Worm (Caenorhabditis elegans) whole organism, L2 larva: ENCODE data around the gene C05G5.1.

ENCODE experiments used
- C34F6.9 ChIP-seq: fragments of 150-350 bp; optimal IDR thresholded peaks from 2 replicates; lab custom pipeline; 2014; ENCODE audit warnings: missing biosample characterization, missing genetic modification characterization
- R02D3.7 ChIP-seq: fragments of 150-350 bp; optimal IDR thresholded peaks from 2 replicates; lab custom pipeline; 2014; ENCODE audit warnings: missing biosample characterization, missing genetic modification characterization
- ZK546.5 ChIP-seq: sonication (generic microtip); optimal IDR thresholded peaks from 2 replicates; lab custom pipeline; 2017; ENCODE audit warnings: missing biosample characterization, missing genetic modification characterization
- alr-1 ChIP-seq: fragments of 150-350 bp; optimal IDR thresholded peaks from 2 replicates; lab custom pipeline; 2014; ENCODE audit warnings: missing biosample characterization, missing genetic modification characterization
- aly-2 ChIP-seq: fragments of 150-350 bp; optimal IDR thresholded peaks from 2 replicates; lab custom pipeline; 2014; ENCODE audit warnings: missing biosample characterization, missing genetic modification characterization
- ama-1 ChIP-seq: fragments of 150-350 bp; optimal IDR thresholded peaks from 2 replicates; lab custom pipeline; 2018; ENCODE audit warnings: inconsistent platforms
- blmp-1 ChIP-seq: sonication (generic microtip); optimal IDR thresholded peaks from 2 replicates; lab custom pipeline; 2017; ENCODE audit warnings: missing genetic modification characterization, mild to moderate bottlenecking, missing compliant biosample characterization, antibody characterized with exemption, moderate library complexity; ENCODE audit not compliant: insufficient read depth
- ceh-16 ChIP-seq: fragments of 150-350 bp; optimal IDR thresholded peaks from 2 replicates; lab custom pipeline; 2014; ENCODE audit warnings: missing biosample characterization, missing genetic modification characterization
- ceh-82 ChIP-seq: fragments of 150-350 bp; optimal IDR thresholded peaks from 2 replicates; lab custom pipeline; 2014; ENCODE audit warnings: missing biosample characterization, missing genetic modification characterization
- crh-2 ChIP-seq: sonication (generic microtip); optimal IDR thresholded peaks from 2 replicates; lab custom pipeline; 2017; ENCODE audit warnings: missing biosample characterization, missing genetic modification characterization
- dmd-4 ChIP-seq: sonication (generic microtip); optimal IDR thresholded peaks from 2 replicates; lab custom pipeline; 2017; ENCODE audit warnings: missing biosample characterization, missing genetic modification characterization
- egl-27 ChIP-seq: sonication (generic microtip); optimal IDR thresholded peaks from 3 replicates; lab custom pipeline; 2017; ENCODE audit warnings: missing biosample characterization, missing genetic modification reagents, missing genetic modification characterization
- elt-1 ChIP-seq: fragments of 150-350 bp; optimal IDR thresholded peaks from 2 replicates; lab custom pipeline; 2014; ENCODE audit warnings: missing biosample characterization, missing genetic modification characterization
- fos-1 ChIP-seq: fragments of 150-350 bp; optimal IDR thresholded peaks from 2 replicates; lab custom pipeline; 2014; ENCODE audit warnings: missing biosample characterization, missing genetic modification characterization
- gmeb-1 ChIP-seq: fragments of 150-350 bp; optimal IDR thresholded peaks from 2 replicates; lab custom pipeline; 2014; ENCODE audit warnings: missing biosample characterization, missing genetic modification characterization
- lin-11 ChIP-seq: fragments of 150-350 bp; sonication (generic microtip); optimal IDR thresholded peaks from 2 replicates; lab custom pipeline; 2014; ENCODE audit warnings: missing biosample characterization, missing genetic modification characterization, inconsistent platforms, mixed read lengths
- lin-13 ChIP-seq: fragments of 150-350 bp; optimal IDR thresholded peaks from 2 replicates; lab custom pipeline; 2014; ENCODE audit warnings: missing biosample characterization, missing genetic modification reagents, missing genetic modification characterization
- lsy-2 ChIP-seq, 2 experiments: fragments of 150-350 bp in 1 of 2; sonication (generic microtip) in 1 of 2; optimal IDR thresholded peaks; 2 replicates each; lab custom pipeline; 2014 to 2017; ENCODE audit warnings: missing biosample characterization in 2 of 2, missing genetic modification characterization in 2 of 2
- mab-5 ChIP-seq: fragments of 150-350 bp; optimal IDR thresholded peaks from 2 replicates; lab custom pipeline; 2014; ENCODE audit warnings: missing biosample characterization, missing genetic modification characterization
- mbf-1 ChIP-seq: sonication (generic microtip); optimal IDR thresholded peaks from 2 replicates; lab custom pipeline; 2017; ENCODE audit warnings: missing biosample characterization, missing genetic modification characterization
- mdl-1 ChIP-seq, 2 experiments: fragments of 150-350 bp in 1 of 2; sonication (generic microtip) in 1 of 2; optimal IDR thresholded peaks; 2 replicates each; lab custom pipeline; 2017; ENCODE audit warnings: missing biosample characterization in 2 of 2, missing genetic modification characterization in 2 of 2
- nhr-11 ChIP-seq: fragments of 150-350 bp; optimal IDR thresholded peaks from 2 replicates; lab custom pipeline; 2014; ENCODE audit warnings: missing biosample characterization, missing genetic modification characterization
- nhr-12 ChIP-seq: fragments of 150-350 bp; optimal IDR thresholded peaks from 2 replicates; lab custom pipeline; 2014; ENCODE audit warnings: missing biosample characterization, missing genetic modification characterization
- nhr-129 ChIP-seq: fragments of 150-350 bp; optimal IDR thresholded peaks from 2 replicates; lab custom pipeline; 2014; ENCODE audit warnings: missing biosample characterization, missing genetic modification characterization
- nhr-237 ChIP-seq: fragments of 150-350 bp; optimal IDR thresholded peaks from 2 replicates; lab custom pipeline; 2014; ENCODE audit warnings: missing biosample characterization, missing genetic modification characterization
- nhr-25 ChIP-seq: fragments of 150-350 bp; sonication (generic microtip); optimal IDR thresholded peaks from 3 replicates; lab custom pipeline; 2014; ENCODE audit warnings: missing biosample characterization, missing genetic modification characterization
- nhr-77 ChIP-seq: fragments of 150-350 bp; optimal IDR thresholded peaks from 2 replicates; lab custom pipeline; 2014; ENCODE audit warnings: missing biosample characterization, missing genetic modification characterization
- peb-1 ChIP-seq: fragments of 150-350 bp; optimal IDR thresholded peaks from 2 replicates; lab custom pipeline; 2014; ENCODE audit warnings: missing biosample characterization, missing genetic modification characterization
- sem-4 ChIP-seq: fragments of 150-350 bp; optimal IDR thresholded peaks from 2 replicates; lab custom pipeline; 2014; ENCODE audit warnings: missing biosample characterization, missing genetic modification reagents, missing genetic modification characterization
- skn-1 ChIP-seq: sonication (generic microtip); optimal IDR thresholded peaks from 2 replicates; lab custom pipeline; 2017; ENCODE audit warnings: missing biosample characterization, missing genetic modification characterization
- sma-3 ChIP-seq: sonication (generic microtip); optimal IDR thresholded peaks from 2 replicates; lab custom pipeline; 2016; ENCODE audit warnings: missing genetic modification reagents, missing genetic modification characterization, missing compliant biosample characterization
- sma-9 ChIP-seq, 2 experiments: fragments of 150-350 bp in 1 of 2; sonication (generic microtip) in 1 of 2; optimal IDR thresholded peaks; 2 replicates each; lab custom pipeline; 2014 to 2016; ENCODE audit warnings: missing genetic modification characterization in 2 of 2, mild to moderate bottlenecking in 1 of 2, missing biosample characterization in 1 of 2, missing compliant biosample characterization in 1 of 2, missing genetic modification reagents in 1 of 2, moderate library complexity in 1 of 2
- snpc-4 ChIP-seq: fragments of 150-350 bp; optimal IDR thresholded peaks from 2 replicates; lab custom pipeline; 2014; ENCODE audit warnings: missing biosample characterization, missing genetic modification characterization
- unc-39 ChIP-seq: fragments of 150-350 bp; optimal IDR thresholded peaks from 2 replicates; lab custom pipeline; 2014; ENCODE audit warnings: missing biosample characterization, missing genetic modification characterization
- unc-55 ChIP-seq: fragments of 150-350 bp; sonication (generic microtip); optimal IDR thresholded peaks from 3 replicates; lab custom pipeline; 2014; ENCODE audit warnings: missing biosample characterization, missing genetic modification reagents, missing genetic modification characterization
- unc-62 ChIP-seq: fragments of 150-350 bp; optimal IDR thresholded peaks from 2 replicates; lab custom pipeline; 2014; ENCODE audit warnings: missing biosample characterization, missing genetic modification reagents, missing genetic modification characterization
- zag-1 ChIP-seq: fragments of 150-350 bp; optimal IDR thresholded peaks from 2 replicates; lab custom pipeline; 2014; ENCODE audit warnings: missing biosample characterization, missing genetic modification characterization
- ztf-1 ChIP-seq: fragments of 200-800 bp; sonication (Bioruptor generic); conservative IDR thresholded peaks from 2 replicates; pipeline ENCODE4 v1.3.6; 2022; ENCODE audit warnings: missing genetic modification characterization, missing compliant biosample characterization
- ztf-11 ChIP-seq: sonication (generic microtip); optimal IDR thresholded peaks from 2 replicates; lab custom pipeline; 2017; ENCODE audit warnings: missing biosample characterization, missing genetic modification characterization
- ztf-4 ChIP-seq: fragments of 150-350 bp; optimal IDR thresholded peaks from 2 replicates; lab custom pipeline; 2014; ENCODE audit warnings: missing biosample characterization, missing genetic modification characterization

Gene C05G5.1

DNA sequence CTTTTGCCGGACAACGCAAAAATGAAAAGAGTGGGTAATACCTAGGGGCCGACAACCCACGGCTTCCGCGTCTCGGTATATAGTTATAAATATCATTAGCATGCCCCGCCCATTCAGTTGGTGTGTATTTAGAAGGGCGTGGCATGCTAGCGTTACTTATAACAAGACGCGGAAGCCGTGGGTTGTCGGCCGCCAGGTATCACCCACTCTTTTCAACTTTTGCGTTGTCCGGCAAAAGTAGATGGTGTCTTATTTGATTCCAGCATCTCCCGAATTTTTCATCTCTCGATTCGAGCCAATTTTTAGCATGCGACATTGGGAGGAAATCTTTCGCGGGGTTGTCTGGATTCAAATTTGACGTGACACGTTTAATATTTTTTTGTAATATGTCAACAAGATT lies 22.1 kb downstream of the C05G5.1 start:
- TF ChIP-seq nhr-129 (tag; lab: Kevin White, UChicago) (no peak), fos-1 (tag; lab: Kevin White, UChicago) (no peak), ztf-1 (GFP tag; lab: Robert Waterston, UW) (no peak), ama-1 (lab: Kevin White, UChicago) (no peak), mab-5 (tag; lab: Kevin White, UChicago) (no peak), aly-2 (tag; lab: Kevin White, UChicago) (no peak), sma-9 (GFP tag; optimal IDR thresholded peaks at IDR 0.05; lab: Kevin White, UChicago) (no peak), sma-9 (tag; optimal IDR thresholded peaks at IDR 0.05; lab: Kevin White, UChicago) (no peak), skn-1 (tag; lab: Kevin White, UChicago) (no peak), sem-4 (tag; lab: Kevin White, UChicago) (no peak), nhr-12 (tag; lab: Kevin White, UChicago) (no peak), ztf-11 (tag; lab: Kevin White, UChicago) (no peak), unc-39 (tag; lab: Kevin White, UChicago) (no peak), ceh-16 (no peak), lsy-2 (tag; optimal IDR thresholded peaks at IDR 0.05; lab: Kevin White, UChicago) (no peak)

ce11 chrX:14715459-14715858 lies 24.5 kb downstream of the C05G5.1 start:
- TF ChIP-seq snpc-4 (tag; lab: Kevin White, UChicago) (peak; percentile 5), zag-1 (tag; lab: Kevin White, UChicago) (no peak), unc-39 (tag; lab: Kevin White, UChicago) (no peak)

DNA sequence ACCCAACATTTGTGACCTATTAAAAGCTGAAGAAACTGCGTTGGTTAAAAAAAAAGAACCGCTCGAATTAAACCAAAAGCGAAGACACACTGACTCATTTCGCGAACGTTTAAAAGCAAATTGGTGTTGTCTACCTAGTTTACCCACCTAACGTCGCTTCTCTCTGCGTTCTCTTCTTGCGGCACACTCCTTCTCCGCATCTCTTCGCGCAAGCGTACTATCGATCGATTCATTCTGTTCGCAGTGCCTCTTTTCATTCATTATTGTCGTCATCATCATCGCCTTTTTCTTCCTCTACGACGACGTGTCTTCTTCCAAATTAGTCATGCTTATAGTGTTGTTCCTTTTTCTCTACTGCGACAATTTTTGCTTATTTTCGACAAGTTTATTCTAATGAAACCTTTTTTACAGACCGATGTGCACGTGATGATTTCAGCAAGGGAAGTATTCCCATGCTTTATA lies 28.7 kb downstream of the C05G5.1 start, which contains the start of gene atrn-1:
atrn-1 (plus strand) TSS at position 412 of the 462 bp plus-strand sequence.
- peak; percentile 20 for TF ChIP-seq sma-3 (GFP tag; lab: Kevin White, UChicago)
- no peak for TF ChIP-seq nhr-77 (tag; lab: Kevin White, UChicago)
- TF ChIP-seq ZK546.5 (tag; lab: Kevin White, UChicago) = no peak
- TF ChIP-seq C34F6.9 (tag; lab: Kevin White, UChicago) = peak; percentile 64
- TF ChIP-seq nhr-25 = no peak
- TF ChIP-seq ztf-4 (tag; lab: Kevin White, UChicago) = no peak
- peak; percentile 54 for TF ChIP-seq fos-1 (tag; lab: Kevin White, UChicago)
- TF ChIP-seq ztf-1 (GFP tag; lab: Robert Waterston, UW) = no peak
- TF ChIP-seq ama-1 (lab: Kevin White, UChicago) = no peak
- no peak for TF ChIP-seq lin-11 (tag; lab: Kevin White, UChicago)
- TF ChIP-seq nhr-129 (tag; lab: Kevin White, UChicago) = peak; percentile 8
- no peak for TF ChIP-seq mab-5 (tag; lab: Kevin White, UChicago)
- no peak for TF ChIP-seq ceh-82 (tag; lab: Kevin White, UChicago)
- TF ChIP-seq crh-2 (tag; lab: Kevin White, UChicago) = peak; percentile 11
- peak; percentile 14 for TF ChIP-seq unc-55 (GFP tag; lab: Kevin White, UChicago)
- peak; percentile 17 for TF ChIP-seq sem-4 (tag; lab: Kevin White, UChicago)

- no peak for TF ChIP-seq unc-55 (GFP tag; lab: Kevin White, UChicago)
- no peak for TF ChIP-seq dmd-4 (tag; lab: Kevin White, UChicago)
- TF ChIP-seq fos-1 (tag; lab: Kevin White, UChicago) = peak; percentile 61
- peak; percentile 64 for TF ChIP-seq blmp-1 (tag; lab: Kevin White, UChicago)
Observed at ce11 chrX:14709591-14709990, 30.3 kb downstream of the C05G5.1 start.

- TF ChIP-seq alr-1 (tag; lab: Kevin White, UChicago) (no peak), zag-1 (tag; lab: Kevin White, UChicago) (peak; percentile 97), lsy-2 (tag; optimal IDR thresholded peaks at IDR 0.05; lab: Kevin White, UChicago) (peak; percentile 76 to 84), elt-1 (no peak), nhr-237 (no peak), crh-2 (tag; lab: Kevin White, UChicago) (peak; percentile 91), nhr-12 (tag; lab: Kevin White, UChicago) (no peak), R02D3.7 (tag; lab: Kevin White, UChicago) (peak; percentile 9), nhr-11 (tag; lab: Kevin White, UChicago) (no peak), ceh-16 (peak; percentile 94), gmeb-1 (tag; lab: Kevin White, UChicago) (peak; percentile 61), unc-62 (GFP tag; lab: Kevin White, UChicago) (no peak), sma-9 (GFP tag; optimal IDR thresholded peaks at IDR 0.05; lab: Kevin White, UChicago) (peak; percentile 93), sma-9 (tag; optimal IDR thresholded peaks at IDR 0.05; lab: Kevin White, UChicago) (no peak), sma-3 (GFP tag; lab: Kevin White, UChicago) (peak; percentile 90), sem-4 (tag; lab: Kevin White, UChicago) (peak; percentile 76), unc-39 (tag; lab: Kevin White, UChicago) (peak; percentile 33), unc-55 (GFP tag; lab: Kevin White, UChicago) (peak; percentile 96), lin-11 (tag; lab: Kevin White, UChicago) (peak; percentile 95), lin-13 (GFP tag; lab: Kevin White, UChicago) (peak; percentile 93), skn-1 (tag; lab: Kevin White, UChicago) (no peak), egl-27 (peak; percentile 88), mdl-1 (tag; optimal IDR thresholded peaks at IDR 0.05; lab: Kevin White, UChicago) (peak; percentile 43 to 91), mab-5 (tag; lab: Kevin White, UChicago) (peak; percentile 92), nhr-129 (tag; lab: Kevin White, UChicago) (peak; percentile 94), peb-1 (tag; lab: Kevin White, UChicago) (no peak), dmd-4 (tag; lab: Kevin White, UChicago) (no peak), snpc-4 (tag; lab: Kevin White, UChicago) (peak; percentile 84), mbf-1 (tag; lab: Kevin White, UChicago) (no peak), nhr-77 (tag; lab: Kevin White, UChicago) (no peak)
Observed at ce11 chrX:14708176-14708642, 31.7 kb downstream of the C05G5.1 start.
